Worm (Caenorhabditis elegans) whole organism, mixed stage, embryonic: ENCODE measurements around the gene lips-12.

ENCODE experiments used
- elt-1 ChIP-seq: sonication (generic microtip); optimal IDR thresholded peaks from 2 replicates; lab custom pipeline; 2017; ENCODE audit warnings: missing genetic modification characterization, mild to moderate bottlenecking, missing compliant biosample characterization, antibody characterized with exemption, moderate library complexity, borderline replicate concordance; ENCODE audit not compliant: insufficient read depth
- nhr-237 ChIP-seq: fragments of 150-350 bp; optimal IDR thresholded peaks from 2 replicates; lab custom pipeline; 2014; ENCODE audit warnings: missing biosample characterization, missing genetic modification characterization
- nhr-28 ChIP-seq: fragments of 150-350 bp; optimal IDR thresholded peaks from 2 replicates; lab custom pipeline; 2014; ENCODE audit warnings: missing biosample characterization, missing genetic modification characterization
- nhr-76 ChIP-seq: sonication (generic microtip); optimal IDR thresholded peaks from 2 replicates; lab custom pipeline; 2017; ENCODE audit warnings: missing biosample characterization, missing genetic modification characterization
- pha-4 ChIP-seq: fragments of 150-350 bp; optimal IDR thresholded peaks from 2 replicates; lab custom pipeline; 2018; ENCODE audit warnings: missing biosample characterization, missing genetic modification reagents, missing genetic modification characterization
- sptf-1 ChIP-seq: sonication (generic microtip); optimal IDR thresholded peaks from 2 replicates; lab custom pipeline; 2017; ENCODE audit warnings: mild to moderate bottlenecking, missing genetic modification characterization, moderate library complexity, missing compliant biosample characterization
- unc-62 ChIP-seq: fragments of 150-350 bp; optimal IDR thresholded peaks from 2 replicates; lab custom pipeline; 2014; ENCODE audit warnings: missing biosample characterization, missing genetic modification reagents, missing genetic modification characterization

DNA sequence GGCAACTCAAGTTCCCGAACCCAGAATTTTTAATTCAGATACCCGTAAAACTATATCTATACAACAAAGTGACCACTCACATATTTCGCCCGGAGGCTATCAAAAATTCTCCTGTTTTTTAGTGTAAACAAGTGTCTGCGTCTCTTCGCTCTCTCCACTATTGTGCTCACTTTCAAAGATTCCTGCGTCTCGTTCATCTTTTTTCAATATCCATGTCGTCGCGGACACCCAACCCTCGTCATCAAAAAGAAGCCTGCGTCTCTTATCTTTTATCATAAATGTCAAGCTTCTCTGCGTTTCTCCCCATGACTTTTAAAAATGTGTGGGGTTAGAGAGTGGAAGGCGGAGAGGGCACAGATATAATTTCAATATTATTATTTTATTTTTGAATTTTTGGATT lies 29.1 kb downstream of the lips-12 start:
- TF ChIP-seq elt-1 (tag; lab: Kevin White, UChicago): no peak
- no peak for TF ChIP-seq nhr-28
- no peak for TF ChIP-seq nhr-237 (tag; lab: Kevin White, UChicago)
- peak; percentile 71 for TF ChIP-seq unc-62 (GFP tag; lab: Kevin White, UChicago)
- no peak for TF ChIP-seq sptf-1 (tag; lab: Kevin White, UChicago)
- no peak for TF ChIP-seq nhr-76 (tag; lab: Kevin White, UChicago)
- no peak for TF ChIP-seq pha-4 (tag; lab: Kevin White, UChicago)
